Fruit fly (Drosophila melanogaster): ENCODE data around the gene eIF5B.
A peak's percentile ranks its signal among the peaks of the same experiment; 100 is the strongest.

Gene eIF5B

dm6 chr3L:3433955-3434354, 26.8 kb downstream of the eIF5B start:
- TF ChIP-seq usp (GFP tag; optimal IDR thresholded peaks at IDR 0.05) (no peak), Dll (optimal IDR thresholded peaks at IDR 0.05) (no peak), EcR (GFP tag; optimal IDR thresholded peaks at IDR 0.05) (no peak), CG8478 (optimal IDR thresholded peaks at IDR 0.05) (no peak), pan (optimal IDR thresholded peaks at IDR 0.05) (no peak), psq (optimal IDR thresholded peaks at IDR 0.05) (no peak)

dm6 chr3L:3432656-3433344, 28.0 kb downstream of the eIF5B start:
- no peak for TF ChIP-seq pan (optimal IDR thresholded peaks at IDR 0.05)
- no peak for TF ChIP-seq CG8478 (optimal IDR thresholded peaks at IDR 0.05)
- TF ChIP-seq usp (GFP tag; optimal IDR thresholded peaks at IDR 0.05), result no peak
- no peak for TF ChIP-seq Dll (optimal IDR thresholded peaks at IDR 0.05)
- TF ChIP-seq psq (optimal IDR thresholded peaks at IDR 0.05), result no peak
- TF ChIP-seq EcR (GFP tag; optimal IDR thresholded peaks at IDR 0.05), result peak in 1 of 2 experiments; percentile 29

- TF ChIP-seq EcR (GFP tag; optimal IDR thresholded peaks at IDR 0.05) (no peak), psq (optimal IDR thresholded peaks at IDR 0.05) (no peak), Dll (optimal IDR thresholded peaks at IDR 0.05) (no peak), CG8478 (optimal IDR thresholded peaks at IDR 0.05) (no peak), usp (GFP tag; optimal IDR thresholded peaks at IDR 0.05) (no peak), pan (optimal IDR thresholded peaks at IDR 0.05) (no peak)
These were observed 29.6 kb downstream of the eIF5B start for dm6 chr3L:3431061-3431648.

- TF ChIP-seq psq (optimal IDR thresholded peaks at IDR 0.05) (no peak), Dll (optimal IDR thresholded peaks at IDR 0.05) (no peak), CG8478 (optimal IDR thresholded peaks at IDR 0.05) (no peak), EcR (GFP tag; optimal IDR thresholded peaks at IDR 0.05) (no peak), usp (GFP tag; optimal IDR thresholded peaks at IDR 0.05) (no peak), pan (optimal IDR thresholded peaks at IDR 0.05) (no peak)
These were observed 33.7 kb downstream of the eIF5B start for dm6 chr3L:3427037-3427436.

- TF ChIP-seq CG8478 (optimal IDR thresholded peaks at IDR 0.05), result no peak
- TF ChIP-seq usp (GFP tag; optimal IDR thresholded peaks at IDR 0.05), result no peak
- no peak for TF ChIP-seq pan (optimal IDR thresholded peaks at IDR 0.05)
- TF ChIP-seq psq (optimal IDR thresholded peaks at IDR 0.05), result no peak
- TF ChIP-seq EcR (GFP tag; optimal IDR thresholded peaks at IDR 0.05), result no peak
- TF ChIP-seq Dll (optimal IDR thresholded peaks at IDR 0.05), result no peak
These were observed 35.9 kb downstream of the eIF5B start, which contains the start of gene sty for dm6 chr3L:3424846-3425245. TSS of gene sty (minus strand) at chr3L:3424935.

DNA sequence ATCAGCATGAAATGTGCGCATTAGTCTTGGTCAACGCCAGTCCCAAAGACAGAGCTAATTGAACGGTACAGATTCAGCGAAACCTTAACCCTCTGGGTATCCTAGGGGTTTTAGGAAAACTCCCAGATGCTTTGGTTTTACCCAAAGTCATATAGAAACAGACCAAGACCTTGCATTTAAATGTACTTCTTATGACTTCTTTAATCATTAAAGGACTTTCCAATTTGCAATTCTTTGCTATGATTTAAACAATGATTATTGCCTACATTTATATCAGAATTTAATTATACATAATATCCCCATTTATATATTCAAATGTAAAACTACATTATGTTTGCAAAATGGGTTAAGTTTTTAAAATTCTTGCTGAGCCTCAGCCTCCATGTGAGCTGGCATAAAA, 37.8 kb downstream of the eIF5B start:
- TF ChIP-seq pan (optimal IDR thresholded peaks at IDR 0.05), result no peak
- no peak for TF ChIP-seq CG8478 (optimal IDR thresholded peaks at IDR 0.05)
- no peak for TF ChIP-seq usp (GFP tag; optimal IDR thresholded peaks at IDR 0.05)
- TF ChIP-seq psq (optimal IDR thresholded peaks at IDR 0.05), result no peak
- no peak for TF ChIP-seq EcR (GFP tag; optimal IDR thresholded peaks at IDR 0.05)
- TF ChIP-seq Dll (optimal IDR thresholded peaks at IDR 0.05), result no peak

dm6 chr3L:3420674-3421073, 40.1 kb downstream of the eIF5B start:
- no peak for TF ChIP-seq pan (optimal IDR thresholded peaks at IDR 0.05)
- TF ChIP-seq psq (optimal IDR thresholded peaks at IDR 0.05), result no peak
- TF ChIP-seq usp (GFP tag; optimal IDR thresholded peaks at IDR 0.05), result no peak
- TF ChIP-seq EcR (GFP tag; optimal IDR thresholded peaks at IDR 0.05), result no peak
- no peak for TF ChIP-seq CG8478 (optimal IDR thresholded peaks at IDR 0.05)
- no peak for TF ChIP-seq Dll (optimal IDR thresholded peaks at IDR 0.05)

- TF ChIP-seq EcR (GFP tag; optimal IDR thresholded peaks at IDR 0.05), result no peak
- no peak for TF ChIP-seq CG8478 (optimal IDR thresholded peaks at IDR 0.05)
- TF ChIP-seq usp (GFP tag; optimal IDR thresholded peaks at IDR 0.05), result no peak
- TF ChIP-seq Dll (optimal IDR thresholded peaks at IDR 0.05), result no peak
- no peak for TF ChIP-seq pan (optimal IDR thresholded peaks at IDR 0.05)
- TF ChIP-seq psq (optimal IDR thresholded peaks at IDR 0.05), result no peak
These were observed 40.5 kb downstream of the eIF5B start for dm6 chr3L:3420237-3420643.

DNA sequence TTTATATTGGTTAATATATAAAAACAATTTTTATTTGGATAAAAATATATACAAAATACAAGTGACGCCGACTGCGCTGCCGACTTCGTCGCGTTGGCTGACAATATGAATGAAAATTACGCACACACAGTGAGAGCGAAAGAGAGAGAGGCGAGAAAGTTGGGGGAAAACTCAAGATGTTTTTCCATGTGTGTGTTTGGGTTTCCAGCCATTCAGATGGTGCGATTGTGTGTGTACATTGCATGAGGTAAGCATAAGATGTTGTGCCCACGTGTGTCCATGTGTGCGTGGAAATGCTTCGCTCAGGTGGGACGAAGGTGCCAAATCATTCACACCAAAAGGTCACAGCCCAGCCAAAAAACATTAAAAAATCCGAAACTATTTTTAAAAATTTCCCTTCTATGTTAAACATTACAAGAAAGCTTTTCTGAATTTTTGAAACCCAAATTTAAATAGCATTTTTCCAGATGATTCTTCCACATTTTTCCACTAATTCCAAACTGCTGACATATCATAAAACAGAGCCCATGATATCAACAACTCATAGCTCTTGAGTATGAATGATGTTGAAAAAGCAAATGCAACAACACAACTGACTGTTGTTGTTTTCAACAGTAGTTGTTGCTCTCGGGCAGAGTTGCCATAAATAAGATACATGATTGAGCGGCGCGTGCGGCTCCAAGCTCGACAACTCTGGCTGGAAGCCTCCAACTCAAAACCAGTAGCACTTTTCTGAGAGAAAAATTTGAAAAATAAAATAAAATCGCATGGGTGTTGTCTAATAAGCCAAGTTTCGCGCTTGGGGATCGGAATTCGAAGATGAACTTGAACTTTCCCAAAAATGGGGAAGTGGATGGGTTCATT, 41.2 kb downstream of the eIF5B start:
- no peak for TF ChIP-seq Dll (optimal IDR thresholded peaks at IDR 0.05)
- no peak for TF ChIP-seq psq (optimal IDR thresholded peaks at IDR 0.05)
- TF ChIP-seq usp (GFP tag; optimal IDR thresholded peaks at IDR 0.05), result no peak
- TF ChIP-seq CG8478 (optimal IDR thresholded peaks at IDR 0.05), result no peak
- TF ChIP-seq EcR (GFP tag; optimal IDR thresholded peaks at IDR 0.05), result no peak
- no peak for TF ChIP-seq pan (optimal IDR thresholded peaks at IDR 0.05)

dm6 chr3L:3418207-3419086, 42.3 kb downstream of the eIF5B start:
- TF ChIP-seq CG8478 (optimal IDR thresholded peaks at IDR 0.05) (no peak), psq (optimal IDR thresholded peaks at IDR 0.05) (no peak), EcR (GFP tag; optimal IDR thresholded peaks at IDR 0.05) (peak in 1 of 2 experiments; percentile 39), usp (GFP tag; optimal IDR thresholded peaks at IDR 0.05) (no peak), pan (optimal IDR thresholded peaks at IDR 0.05) (no peak), Dll (optimal IDR thresholded peaks at IDR 0.05) (peak; percentile 58)

DNA sequence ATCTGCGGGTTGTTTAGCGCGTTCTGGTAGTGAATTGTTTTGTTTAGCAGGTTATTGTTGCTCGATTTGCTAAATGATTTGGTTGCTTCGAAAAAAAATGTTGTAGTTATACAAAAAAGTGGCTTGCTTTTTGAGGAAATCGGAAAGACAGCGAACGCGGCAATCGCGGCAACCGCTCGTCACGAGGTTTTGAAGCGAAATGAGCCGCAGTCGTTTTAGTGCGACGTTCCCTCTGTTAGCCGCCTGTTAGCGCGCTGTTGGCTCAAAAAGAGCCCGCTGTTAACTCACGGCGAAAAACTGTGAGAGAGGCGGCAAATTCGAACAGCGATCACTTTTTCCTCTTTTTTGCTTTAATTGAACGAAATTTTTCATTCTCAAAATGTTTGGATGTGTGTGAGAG, 43.0 kb downstream of the eIF5B start:
- TF ChIP-seq CG8478 (optimal IDR thresholded peaks at IDR 0.05), result no peak
- no peak for TF ChIP-seq pan (optimal IDR thresholded peaks at IDR 0.05)
- no peak for TF ChIP-seq usp (GFP tag; optimal IDR thresholded peaks at IDR 0.05)
- TF ChIP-seq Dll (optimal IDR thresholded peaks at IDR 0.05), result no peak
- no peak for TF ChIP-seq EcR (GFP tag; optimal IDR thresholded peaks at IDR 0.05)
- TF ChIP-seq psq (optimal IDR thresholded peaks at IDR 0.05), result no peak
